Fruit fly (Drosophila melanogaster) whole organism, embryonic: ENCODE data around the gene Cont.

ENCODE experiments used
- Ada2b ChIP-seq: fragments of 200-800 bp; sonication (Bioruptor generic); IDR thresholded peaks from 2 replicates; pipeline ENCODE4 v1.3.6; 2022; ENCODE audit warnings: missing biosample characterization, missing genetic modification characterization
- Antp ChIP-seq: fragments of 200-800 bp; sonication (Bioruptor generic); optimal IDR thresholded peaks from 3 replicates; lab custom pipeline; 2016; ENCODE audit warnings: missing biosample characterization, missing genetic modification characterization
- Asciz ChIP-seq: fragments of 200-800 bp; sonication (Bioruptor generic); optimal IDR thresholded peaks from 2 replicates; lab custom pipeline; 2017; ENCODE audit warnings: missing biosample characterization, mild to moderate bottlenecking, missing genetic modification characterization, missing genetic modification reagents
- B-H1 ChIP-seq: fragments of 200-800 bp; sonication (Bioruptor generic); IDR thresholded peaks from 3 replicates; pipeline ENCODE4 v1.3.6; 2022; ENCODE audit warnings: missing biosample characterization, missing genetic modification characterization
- CG12104 ChIP-seq: fragments of 200-800 bp; sonication (Bioruptor generic); optimal IDR thresholded peaks from 3 replicates; lab custom pipeline; 2016; ENCODE audit warnings: missing biosample characterization, missing genetic modification characterization
- CG12942 ChIP-seq: fragments of 200-800 bp; sonication (Bioruptor generic); optimal IDR thresholded peaks from 3 replicates; lab custom pipeline; 2016; ENCODE audit warnings: missing biosample characterization, missing genetic modification characterization
- CG13624 ChIP-seq: fragments of 200-800 bp; sonication (Bioruptor generic); optimal IDR thresholded peaks from 2 replicates; lab custom pipeline; 2016; ENCODE audit warnings: missing biosample characterization, missing genetic modification characterization
- CG17328 ChIP-seq: fragments of 200-800 bp; sonication (Bioruptor generic); IDR thresholded peaks from 2 replicates; pipeline ENCODE4 v1.3.6; 2022; ENCODE audit warnings: missing biosample characterization, missing genetic modification characterization
- CG17912 ChIP-seq: fragments of 200-800 bp; sonication (Bioruptor generic); optimal IDR thresholded peaks from 2 replicates; lab custom pipeline; 2018; ENCODE audit warnings: missing biosample characterization, mild to moderate bottlenecking, missing genetic modification characterization
- CG18011 ChIP-seq: fragments of 200-800 bp; sonication (Bioruptor generic); optimal IDR thresholded peaks from 2 replicates; lab custom pipeline; 2017; ENCODE audit warnings: missing biosample characterization, missing genetic modification characterization, mild to moderate bottlenecking, moderate library complexity, missing genotype
- CG3065 ChIP-seq: fragments of 200-800 bp; sonication (Bioruptor generic); optimal IDR thresholded peaks from 2 replicates; lab custom pipeline; 2016; ENCODE audit warnings: missing biosample characterization, missing genetic modification characterization
- CG31224 ChIP-seq: fragments of 200-800 bp; sonication (Bioruptor generic); IDR thresholded peaks from 2 replicates; pipeline ENCODE4 v1.3.6; 2022; ENCODE audit warnings: missing biosample characterization, missing genetic modification characterization
- CG33213 ChIP-seq: fragments of 200-800 bp; sonication (Bioruptor generic); optimal IDR thresholded peaks from 3 replicates; lab custom pipeline; 2016; ENCODE audit warnings: missing biosample characterization, missing genetic modification characterization
- CG3847 ChIP-seq: fragments of 200-800 bp; sonication (Bioruptor generic); IDR thresholded peaks from 2 replicates; pipeline ENCODE4 v1.3.6; 2022; ENCODE audit warnings: missing biosample characterization, missing genetic modification characterization
- CG4282 ChIP-seq: fragments of 200-800 bp; sonication (Bioruptor generic); optimal IDR thresholded peaks from 2 replicates; lab custom pipeline; 2016; ENCODE audit warnings: missing biosample characterization, missing genetic modification characterization
- CG4617 ChIP-seq: fragments of 200-800 bp; sonication (Bioruptor generic); optimal IDR thresholded peaks from 3 replicates; lab custom pipeline; 2016; ENCODE audit warnings: missing biosample characterization, missing genetic modification characterization, borderline replicate concordance
- CG5245 ChIP-seq: fragments of 200-800 bp; sonication (Bioruptor generic); optimal IDR thresholded peaks from 3 replicates; lab custom pipeline; 2016; ENCODE audit warnings: missing biosample characterization, missing genetic modification characterization
- CG6175 ChIP-seq: fragments of 200-800 bp; sonication (Bioruptor generic); IDR thresholded peaks from 3 replicates; pipeline ENCODE4 v1.3.6; 2022; ENCODE audit warnings: missing biosample characterization, missing genetic modification characterization
- CG9727 ChIP-seq: fragments of 200-800 bp; sonication (Bioruptor generic); optimal IDR thresholded peaks from 3 replicates; lab custom pipeline; 2017; ENCODE audit warnings: missing biosample characterization, mild to moderate bottlenecking, missing genetic modification characterization
- Chrac-16 ChIP-seq: fragments of 200-800 bp; sonication (Bioruptor generic); optimal IDR thresholded peaks from 3 replicates; lab custom pipeline; 2016; ENCODE audit warnings: missing biosample characterization, missing genetic modification characterization
- Dll ChIP-seq: fragments of 200-800 bp; sonication (Bioruptor generic); IDR thresholded peaks from 4 replicates; pipeline ENCODE4 v1.3.6; 2022; ENCODE audit warnings: missing biosample characterization, missing genetic modification characterization; ENCODE audit not compliant: partially characterized antibody
- Doc3 ChIP-seq: fragments of 200-800 bp; sonication (Bioruptor generic); IDR thresholded peaks from 3 replicates; pipeline ENCODE4 v1.3.6; 2022; ENCODE audit warnings: missing biosample characterization, missing genetic modification characterization; ENCODE audit not compliant: partially characterized antibody
- MBD-R2 ChIP-seq: fragments of 200-800 bp; sonication (Bioruptor generic); IDR thresholded peaks from 2 replicates; pipeline ENCODE4 v1.3.6; 2022; ENCODE audit warnings: missing biosample characterization, missing genetic modification characterization
- MTF-1 ChIP-seq: fragments of 200-800 bp; sonication (Bioruptor generic); optimal IDR thresholded peaks from 2 replicates; lab custom pipeline; 2018; ENCODE audit warnings: missing biosample characterization, mild to moderate bottlenecking, missing genetic modification characterization, borderline replicate concordance
- Oli ChIP-seq: fragments of 200-800 bp; sonication (Bioruptor generic); optimal IDR thresholded peaks from 2 replicates; lab custom pipeline; 2018; ENCODE audit warnings: missing biosample characterization, mild to moderate bottlenecking, missing genetic modification characterization, moderate library complexity
- Opbp ChIP-seq: fragments of 200-800 bp; sonication (Bioruptor generic); IDR thresholded peaks from 3 replicates; pipeline ENCODE4 v1.3.6; 2022; ENCODE audit warnings: missing biosample characterization, missing genetic modification characterization; ENCODE audit not compliant: partially characterized antibody
- PHDP ChIP-seq: fragments of 200-800 bp; sonication (Bioruptor generic); optimal IDR thresholded peaks from 3 replicates; lab custom pipeline; 2018; ENCODE audit warnings: missing biosample characterization, mild to moderate bottlenecking, missing genetic modification characterization, moderate library complexity
- Ptx1 ChIP-seq: fragments of 200-800 bp; sonication (Bioruptor generic); IDR thresholded peaks from 2 replicates; pipeline ENCODE4 v1.3.6; 2022; ENCODE audit warnings: missing biosample characterization, missing genetic modification characterization
- Xrp1 ChIP-seq: fragments of 200-800 bp; sonication (Bioruptor generic); IDR thresholded peaks from 2 replicates; pipeline ENCODE4 v1.3.6; 2022; ENCODE audit warnings: missing biosample characterization, missing genetic modification characterization
- ara ChIP-seq: fragments of 200-800 bp; sonication (Bioruptor generic); IDR thresholded peaks from 2 replicates; pipeline ENCODE4 v1.3.6; 2022; ENCODE audit warnings: missing biosample characterization, missing genetic modification characterization
- az2 ChIP-seq: fragments of 200-800 bp; sonication (Bioruptor generic); optimal IDR thresholded peaks from 3 replicates; lab custom pipeline; 2016; ENCODE audit warnings: missing biosample characterization, missing genetic modification characterization
- caup ChIP-seq: fragments of 200-800 bp; sonication (Bioruptor generic); optimal IDR thresholded peaks from 3 replicates; lab custom pipeline; 2017; ENCODE audit warnings: missing biosample characterization, mild to moderate bottlenecking, missing genetic modification characterization, moderate library complexity; ENCODE audit not compliant: severe bottlenecking
- ci ChIP-seq: fragments of 200-800 bp; sonication (Bioruptor generic); IDR thresholded peaks from 3 replicates; pipeline ENCODE4 v1.3.6; 2022; ENCODE audit warnings: missing biosample characterization, missing genetic modification characterization
- eyg ChIP-seq: fragments of 200-800 bp; sonication (Bioruptor generic); optimal IDR thresholded peaks from 3 replicates; lab custom pipeline; 2016; ENCODE audit warnings: missing biosample characterization, missing genetic modification characterization
- gfzf ChIP-seq: fragments of 200-800 bp; sonication (Bioruptor generic); optimal IDR thresholded peaks from 2 replicates; lab custom pipeline; 2016; ENCODE audit warnings: missing biosample characterization, mild to moderate bottlenecking, missing genetic modification characterization, moderate library complexity
- grn ChIP-seq: fragments of 200-800 bp; sonication (Bioruptor generic); optimal IDR thresholded peaks from 3 replicates; lab custom pipeline; 2017; ENCODE audit warnings: missing biosample characterization, missing genetic modification characterization
- hkb ChIP-seq, 2 experiments: fragments of 200-800 bp in 1 of 2; fragments of >200 bp in 1 of 2; sonication (Bioruptor generic) in 1 of 2; IDR thresholded peaks in 1 of 2; optimal IDR thresholded peaks in 1 of 2; 2 replicates each; pipeline versions ENCODE4 v1.3.6 to Lab custom; 2017 to 2022; ENCODE audit warnings: missing biosample characterization in 1 of 2, missing genetic modification characterization in 1 of 2
- lov ChIP-seq, 2 experiments: fragments of 200-800 bp in 1 of 2; fragments of >200 bp in 1 of 2; sonication (Bioruptor generic) in 1 of 2; IDR thresholded peaks in 1 of 2; optimal IDR thresholded peaks in 1 of 2; 2 replicates in 1 of 2; 3 replicates in 1 of 2; pipeline versions ENCODE4 v1.3.6 to Lab custom; 2017 to 2022; ENCODE audit warnings: missing biosample characterization in 1 of 2, missing genetic modification characterization in 1 of 2
- prd ChIP-seq, 3 experiments: fragments of >200 bp in 2 of 3; fragments of 200-800 bp in 1 of 3; sonication (Bioruptor generic) in 1 of 3; optimal IDR thresholded peaks in 2 of 3; IDR thresholded peaks in 1 of 3; 2 replicates in 2 of 3; 3 replicates in 1 of 3; pipeline versions ENCODE4 v1.3.6 to Lab custom; 2017 to 2022; ENCODE audit warnings: missing biosample characterization in 1 of 3, missing genetic modification characterization in 1 of 3
- pum ChIP-seq: fragments of 200-800 bp; sonication (Bioruptor generic); optimal IDR thresholded peaks from 2 replicates; lab custom pipeline; 2016; ENCODE audit warnings: missing biosample characterization, missing genetic modification characterization
- sd ChIP-seq: fragments of 200-800 bp; sonication (Bioruptor generic); optimal IDR thresholded peaks from 3 replicates; lab custom pipeline; 2018; ENCODE audit warnings: missing biosample characterization, mild to moderate bottlenecking, missing genetic modification characterization, moderate library complexity
- seq ChIP-seq: fragments of 200-800 bp; sonication (Bioruptor generic); IDR thresholded peaks from 2 replicates; pipeline ENCODE4 v1.3.6; 2022; ENCODE audit warnings: missing biosample characterization, missing genetic modification characterization
- so ChIP-seq: fragments of 200-800 bp; sonication (Bioruptor generic); IDR thresholded peaks from 3 replicates; pipeline ENCODE4 v1.3.6; 2022; ENCODE audit warnings: missing biosample characterization, missing genetic modification characterization
- ssp ChIP-seq: fragments of 200-800 bp; sonication (Bioruptor generic); IDR thresholded peaks from 2 replicates; pipeline ENCODE4 v1.3.6; 2022; ENCODE audit warnings: missing biosample characterization, missing genetic modification characterization
- unpg ChIP-seq: fragments of 200-800 bp; sonication (Bioruptor generic); optimal IDR thresholded peaks from 3 replicates; lab custom pipeline; 2018; ENCODE audit warnings: missing biosample characterization, mild to moderate bottlenecking, missing genetic modification characterization, moderate library complexity
- zen2 ChIP-seq: fragments of 200-800 bp; sonication (Bioruptor generic); IDR thresholded peaks from 3 replicates; pipeline ENCODE4 v1.3.6; 2022; ENCODE audit warnings: missing biosample characterization, missing genetic modification characterization; ENCODE audit not compliant: partially characterized antibody

Gene Cont

dm6 chr3R:4428585-4429464 is 47.7 kb downstream of the Cont start, which contains the start of gene srl (continued):
- TF ChIP-seq CG6175 (GFP tag; lab: Robert Waterston, UW) = peak; percentile 69; the same call in 1 of the 3 replicates
- TF ChIP-seq CG5245 (GFP tag; lab: Kevin White, UChicago) = no peak
- no peak for TF ChIP-seq B-H1
- TF ChIP-seq Xrp1 (GFP tag; lab: Robert Waterston, UW) = peak; percentile 12; the same call in 1 of the 2 replicates
- TF ChIP-seq CG33213 (GFP tag; lab: Kevin White, UChicago) = peak; percentile 53
- TF ChIP-seq hkb (optimal IDR thresholded peaks at IDR 0.05; lab: Kevin White, UChicago) = no peak
- TF ChIP-seq hkb (GFP tag; IDR thresholded peaks at IDR 0.05; lab: Robert Waterston, UW) = no peak
- peak; percentile 96 for TF ChIP-seq gfzf (GFP tag; lab: Kevin White, UChicago)
- no peak for TF ChIP-seq Chrac-16 (GFP tag; lab: Kevin White, UChicago)
- TF ChIP-seq pum (GFP tag; lab: Kevin White, UChicago) = no peak
- TF ChIP-seq Ptx1 (GFP tag; lab: Robert Waterston, UW) = no peak
- TF ChIP-seq seq (GFP tag; lab: Robert Waterston, UW) = no peak
- no peak for TF ChIP-seq CG17912
- no peak for TF ChIP-seq CG4282 (GFP tag; lab: Kevin White, UChicago)
- TF ChIP-seq so = no peak; the same call in 2 of the 3 replicates
- peak; percentile 48 for TF ChIP-seq CG3847 (GFP tag; lab: Robert Waterston, UW)
- no peak for TF ChIP-seq Asciz (GFP tag; lab: Kevin White, UChicago)
- TF ChIP-seq sd (tag; lab: Kevin White, UChicago) = no peak
- TF ChIP-seq Doc3 (GFP tag; lab: Robert Waterston, UW) = 0 out of 3 replicates have a peak, but pooled peaks have one; percentile 22
- TF ChIP-seq CG13624 (GFP tag; lab: Kevin White, UChicago) = no peak
- no peak for TF ChIP-seq CG12942
- TF ChIP-seq prd (optimal IDR thresholded peaks at IDR 0.05; lab: Kevin White, UChicago) = no peak
- TF ChIP-seq prd (GFP tag; IDR thresholded peaks at IDR 0.05; lab: Robert Waterston, UW) = no peak
- peak; percentile 48 for TF ChIP-seq CG4617 (GFP tag; lab: Kevin White, UChicago)
- TF ChIP-seq CG18011 (GFP tag; lab: Kevin White, UChicago) = peak; percentile 7
- peak; percentile 11 for TF ChIP-seq MTF-1 (GFP tag; lab: Kevin White, UChicago)
- TF ChIP-seq ara (GFP tag; lab: Robert Waterston, UW) = no peak
- TF ChIP-seq Opbp (GFP tag; lab: Robert Waterston, UW) = peak; percentile 39; the same call in 2 of the 3 replicates
- TF ChIP-seq CG17328 (GFP tag; lab: Robert Waterston, UW) = 0 out of 2 replicates have a peak, but pooled peaks have one; percentile 29
- no peak for TF ChIP-seq unpg (GFP tag; lab: Kevin White, UChicago)
- TF ChIP-seq PHDP (tag; lab: Kevin White, UChicago) = no peak
- no peak for TF ChIP-seq CG31224 (GFP tag; lab: Robert Waterston, UW)
- peak; percentile 38; the same call in 2 of the 3 replicates for TF ChIP-seq ci (GFP tag; lab: Robert Waterston, UW)
- no peak for TF ChIP-seq ssp (GFP tag; lab: Robert Waterston, UW)
- no peak for TF ChIP-seq grn (GFP tag; lab: Kevin White, UChicago)
- no peak for TF ChIP-seq caup
- no peak for TF ChIP-seq CG3065 (GFP tag; lab: Kevin White, UChicago)
- no peak for TF ChIP-seq Ada2b (GFP tag; lab: Robert Waterston, UW)
- TF ChIP-seq MBD-R2 (GFP tag; lab: Robert Waterston, UW) = peak; percentile 75
- TF ChIP-seq zen2 (GFP tag; lab: Robert Waterston, UW) = 0 out of 3 replicates have a peak, but pooled peaks have one; percentile 49
- peak; percentile 55; the same call in 1 of the 4 replicates for TF ChIP-seq Dll (GFP tag; lab: Robert Waterston, UW)
- TF ChIP-seq Oli (tag; lab: Kevin White, UChicago) = no peak
- TF ChIP-seq CG12104 (GFP tag; lab: Kevin White, UChicago) = no peak
- peak; percentile 19 for TF ChIP-seq CG9727 (GFP tag; lab: Kevin White, UChicago)
- no peak for TF ChIP-seq Antp (GFP tag; lab: Kevin White, UChicago)
- no peak for TF ChIP-seq eyg (GFP tag; lab: Kevin White, UChicago)
- no peak for TF ChIP-seq az2 (GFP tag; lab: Kevin White, UChicago)
- no peak for TF ChIP-seq lov (optimal IDR thresholded peaks at IDR 0.05; lab: Kevin White, UChicago)
- no peak for TF ChIP-seq lov (GFP tag; IDR thresholded peaks at IDR 0.05; lab: Robert Waterston, UW)
